Fruit fly (Drosophila melanogaster) whole organism, adult: ENCODE data around the gene CG31650.

ENCODE experiments used
- CG11617 ChIP-seq: fragments of 200-800 bp; sonication (Bioruptor generic); optimal IDR thresholded peaks from 2 replicates; lab custom pipeline; 2017; ENCODE audit warnings: mild to moderate bottlenecking, missing biosample characterization, missing genetic modification reagents, missing genetic modification characterization
- CG12768 ChIP-seq: fragments of 200-800 bp; sonication (Bioruptor generic); optimal IDR thresholded peaks from 2 replicates; lab custom pipeline; 2017; ENCODE audit warnings: missing biosample characterization, missing genetic modification characterization, mild to moderate bottlenecking, moderate library complexity, missing genetic modification reagents
- CG14711 ChIP-seq: fragments of 200-800 bp; sonication (Bioruptor generic); optimal IDR thresholded peaks from 2 replicates; lab custom pipeline; 2018; ENCODE audit warnings: missing biosample characterization, mild to moderate bottlenecking, missing genetic modification characterization, moderate library complexity
- CG1620 ChIP-seq: fragments of 200-800 bp; sonication (Bioruptor generic); optimal IDR thresholded peaks from 2 replicates; lab custom pipeline; 2016; ENCODE audit warnings: missing biosample characterization, missing genetic modification characterization
- CG33017 ChIP-seq: fragments of 200-800 bp; sonication (Bioruptor generic); optimal IDR thresholded peaks from 2 replicates; lab custom pipeline; 2018; ENCODE audit warnings: missing biosample characterization, mild to moderate bottlenecking, missing genetic modification characterization, moderate library complexity
- CG5204 ChIP-seq: fragments of 200-800 bp; sonication (Bioruptor generic); optimal IDR thresholded peaks from 2 replicates; lab custom pipeline; 2016; ENCODE audit warnings: missing biosample characterization, missing genetic modification characterization
- CG7045 ChIP-seq: fragments of 200-800 bp; sonication (Bioruptor generic); optimal IDR thresholded peaks from 2 replicates; lab custom pipeline; 2017; ENCODE audit warnings: missing biosample characterization, mild to moderate bottlenecking, missing genetic modification characterization
- CG7101 ChIP-seq: fragments of 200-800 bp; sonication (Bioruptor generic); optimal IDR thresholded peaks from 2 replicates; lab custom pipeline; 2018; ENCODE audit warnings: missing biosample characterization, mild to moderate bottlenecking, missing genetic modification characterization, moderate library complexity
- Clk ChIP-seq: fragments of 200-800 bp; sonication (Bioruptor generic); optimal IDR thresholded peaks from 2 replicates; lab custom pipeline; 2017; ENCODE audit warnings: missing biosample characterization, missing genetic modification characterization
- Crg-1 ChIP-seq: fragments of 200-800 bp; sonication (Bioruptor generic); optimal IDR thresholded peaks from 2 replicates; lab custom pipeline; 2016; ENCODE audit warnings: missing biosample characterization, missing genetic modification characterization
- Hr96 ChIP-seq: fragments of 200-800 bp; sonication (Bioruptor generic); optimal IDR thresholded peaks from 2 replicates; lab custom pipeline; 2016; ENCODE audit warnings: missing biosample characterization, missing genetic modification characterization
- Mnt ChIP-seq: fragments of 200-800 bp; sonication (Bioruptor generic); optimal IDR thresholded peaks from 2 replicates; lab custom pipeline; 2016; ENCODE audit warnings: missing biosample characterization, mild to moderate bottlenecking, missing genetic modification characterization
- bab1 ChIP-seq: fragments of 200-800 bp; sonication (Bioruptor generic); optimal IDR thresholded peaks from 3 replicates; lab custom pipeline; 2019; ENCODE audit warnings: missing biosample characterization, mild to moderate bottlenecking, missing genetic modification characterization, moderate library complexity
- cic ChIP-seq: fragments of 200-800 bp; sonication (Bioruptor generic); optimal IDR thresholded peaks from 2 replicates; lab custom pipeline; 2017; ENCODE audit warnings: missing biosample characterization, mild to moderate bottlenecking, missing genetic modification characterization, moderate library complexity
- cnc ChIP-seq, 2 experiments: fragments of >200 bp; optimal IDR thresholded peaks; 2 replicates each; lab custom pipeline; 2017
- kay ChIP-seq: fragments of 200-800 bp; sonication (Bioruptor generic); peaks from one replicate; lab custom pipeline; 2016; ENCODE audit warnings: missing biosample characterization, missing genetic modification characterization, borderline replicate concordance
- ovo ChIP-seq: fragments of 200-800 bp; sonication (Bioruptor generic); optimal IDR thresholded peaks from 2 replicates; lab custom pipeline; 2016; ENCODE audit warnings: missing biosample characterization, missing genetic modification characterization
- pad ChIP-seq: fragments of 200-800 bp; sonication (Bioruptor generic); optimal IDR thresholded peaks from 3 replicates; lab custom pipeline; 2017; ENCODE audit warnings: missing biosample characterization, missing genetic modification characterization, mild to moderate bottlenecking, moderate library complexity, missing genetic modification reagents
- tj ChIP-seq: fragments of 200-800 bp; sonication (Bioruptor generic); optimal IDR thresholded peaks from 3 replicates; lab custom pipeline; 2017; ENCODE audit warnings: missing biosample characterization, mild to moderate bottlenecking, missing genetic modification characterization, moderate library complexity
- toe ChIP-seq: fragments of 200-800 bp; sonication (Bioruptor generic); optimal IDR thresholded peaks from 2 replicates; lab custom pipeline; 2016; ENCODE audit warnings: missing biosample characterization, missing genetic modification characterization

Gene CG31650

DNA sequence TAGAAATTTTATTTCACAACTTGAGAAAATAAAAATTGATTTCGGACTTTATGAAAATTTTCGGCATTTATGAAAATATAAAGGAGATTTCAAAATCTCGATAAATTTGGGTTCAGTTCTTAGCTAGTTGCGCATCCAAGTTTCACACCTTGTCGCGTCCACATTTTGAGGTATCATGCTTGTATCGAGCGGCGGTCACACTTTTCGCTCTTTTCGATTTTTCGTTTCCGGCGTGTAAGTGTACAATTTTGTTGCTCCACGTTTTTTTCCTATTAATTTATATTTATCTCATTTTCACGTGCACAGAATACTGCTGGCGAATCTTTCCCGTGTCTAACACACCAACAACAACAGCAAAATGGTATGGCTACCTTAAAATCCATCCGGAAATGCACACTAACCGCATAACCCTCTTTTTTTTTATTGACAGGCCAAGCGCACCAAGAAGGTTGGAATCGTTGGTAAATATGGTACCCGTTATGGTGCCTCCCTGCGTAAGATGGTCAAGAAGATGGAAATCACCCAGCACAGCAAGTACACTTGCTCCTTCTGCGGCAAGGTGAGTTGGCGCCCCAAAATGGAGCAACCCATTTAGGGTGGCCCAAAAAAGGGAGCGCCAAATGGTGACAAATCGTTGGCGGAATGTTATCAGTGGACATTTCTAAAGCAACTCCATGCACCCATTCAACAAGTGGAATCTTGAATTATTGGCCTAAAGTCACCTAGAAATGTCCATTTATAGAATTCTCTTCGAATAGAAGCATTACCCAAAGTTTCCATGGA, 26.5 kb upstream of the CG31650 start, which contains the start of gene RpL37A:
RpL37A (plus strand) TSS at position 161 of the 783 bp plus-strand sequence.
- TF ChIP-seq CG5204 (GFP tag; lab: Kevin White, UChicago) (no peak), pad (GFP tag; lab: Kevin White, UChicago) (peak; percentile 74), tj (peak; percentile 54), CG14711 (peak; percentile 61), Clk (GFP tag; lab: Kevin White, UChicago) (peak; percentile 61), CG7045 (GFP tag; lab: Kevin White, UChicago) (peak; percentile 57), cnc (optimal IDR thresholded peaks at IDR 0.05; lab: Kevin White, UChicago) (no peak), CG7101 (tag; lab: Kevin White, UChicago) (peak; percentile 81), CG11617 (peak; percentile 87), CG33017 (tag; lab: Kevin White, UChicago) (peak; percentile 54), cic (peak; percentile 62), Hr96 (peak; percentile 84), Crg-1 (GFP tag; lab: Kevin White, UChicago) (peak; percentile 73), toe (GFP tag; lab: Kevin White, UChicago) (no peak), bab1 (peak; percentile 85), Mnt (GFP tag; lab: Kevin White, UChicago) (peak; percentile 76), CG12768 (GFP tag; lab: Kevin White, UChicago) (peak; percentile 66), kay (peak; percentile 18), ovo (GFP tag; lab: Kevin White, UChicago) (peak; percentile 63), CG1620 (peak; percentile 86)

dm6 chr2L:5063936-5064335, 19.4 kb upstream of the CG31650 start:
- TF ChIP-seq Crg-1 (GFP tag; lab: Kevin White, UChicago) (no peak), tj (peak; percentile 82), CG7101 (tag; lab: Kevin White, UChicago) (no peak), bab1 (peak; percentile 0), pad (GFP tag; lab: Kevin White, UChicago) (peak; percentile 32), toe (GFP tag; lab: Kevin White, UChicago) (no peak), cnc (optimal IDR thresholded peaks at IDR 0.05; lab: Kevin White, UChicago) (no peak), CG33017 (tag; lab: Kevin White, UChicago) (no peak), Mnt (GFP tag; lab: Kevin White, UChicago) (no peak), CG5204 (GFP tag; lab: Kevin White, UChicago) (no peak), cic (peak; percentile 48), CG7045 (GFP tag; lab: Kevin White, UChicago) (no peak), CG14711 (no peak), Hr96 (no peak), CG11617 (no peak), Clk (GFP tag; lab: Kevin White, UChicago) (no peak), CG1620 (no peak), CG12768 (GFP tag; lab: Kevin White, UChicago) (peak; percentile 24)

- TF ChIP-seq cic (peak; percentile 13), CG7045 (GFP tag; lab: Kevin White, UChicago) (no peak)
Measured at dm6 chr2L:5062799-5063404, 18.4 kb upstream of the CG31650 start.

DNA sequence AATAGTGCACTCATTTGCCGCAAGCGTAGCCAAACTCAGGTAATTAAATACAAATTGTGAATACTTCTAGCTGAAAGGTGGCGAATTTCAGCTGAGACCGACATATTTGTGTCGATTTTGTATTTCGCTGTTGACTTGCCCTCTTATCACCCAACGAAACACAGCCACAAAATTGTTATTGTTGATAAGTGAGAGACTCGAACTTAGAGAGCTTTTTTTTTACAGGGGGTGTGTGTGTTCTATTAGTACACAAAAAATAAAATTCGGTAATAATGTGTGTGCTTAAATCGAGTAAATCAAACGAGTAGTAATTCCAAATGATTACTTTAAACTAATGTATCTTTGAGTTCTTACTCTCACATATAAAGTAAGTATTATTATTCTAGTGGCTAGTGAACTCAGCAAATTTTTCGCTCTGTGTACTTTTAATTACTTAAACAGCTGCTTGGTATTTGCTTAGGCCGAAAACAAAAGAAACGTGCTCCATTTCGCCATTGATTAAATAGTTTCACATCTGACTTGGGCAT, 16.5 kb upstream of the CG31650 start:
- TF ChIP-seq CG1620 (no peak), ovo (GFP tag; lab: Kevin White, UChicago) (no peak), CG5204 (GFP tag; lab: Kevin White, UChicago) (no peak), Hr96 (no peak), Crg-1 (GFP tag; lab: Kevin White, UChicago) (no peak), CG14711 (peak; percentile 48), CG7101 (tag; lab: Kevin White, UChicago) (peak; percentile 74), CG33017 (tag; lab: Kevin White, UChicago) (peak; percentile 71), CG11617 (peak; percentile 66), cnc (optimal IDR thresholded peaks at IDR 0.05; lab: Kevin White, UChicago) (no peak), bab1 (peak; percentile 14), toe (GFP tag; lab: Kevin White, UChicago) (no peak), CG7045 (GFP tag; lab: Kevin White, UChicago) (peak; percentile 47), pad (GFP tag; lab: Kevin White, UChicago) (peak; percentile 23), tj (peak; percentile 92), kay (no peak), CG12768 (GFP tag; lab: Kevin White, UChicago) (peak; percentile 51), Clk (GFP tag; lab: Kevin White, UChicago) (peak; percentile 4), Mnt (GFP tag; lab: Kevin White, UChicago) (peak; percentile 7), cic (peak; percentile 83)

dm6 chr2L:5060515-5060914, 16.0 kb upstream of the CG31650 start, which contains the start of gene qtc:
Gene qtc (plus strand): TSS chr2L:5060815.
- TF ChIP-seq Hr96 (no peak), pad (GFP tag; lab: Kevin White, UChicago) (no peak), Clk (GFP tag; lab: Kevin White, UChicago) (no peak), CG11617 (no peak), tj (no peak)
